Worm (Caenorhabditis elegans) whole organism, L1 larva: ENCODE measurements around the gene F52G3.1.
A peak's percentile ranks its signal among the peaks of the same experiment; 100 is the strongest.

Experiments
- C16A3.4 ChIP-seq: fragments of 150-350 bp; optimal IDR thresholded peaks from 2 replicates; lab custom pipeline; 2014; ENCODE audit warnings: missing biosample characterization, missing genetic modification characterization
- C34B4.2 ChIP-seq: sonication (generic microtip); optimal IDR thresholded peaks from 2 replicates; lab custom pipeline; 2017; ENCODE audit warnings: mild to moderate bottlenecking, missing genetic modification characterization, missing compliant biosample characterization
- ama-1 ChIP-seq: fragments of 150-350 bp; optimal IDR thresholded peaks from 2 replicates; lab custom pipeline; 2014
- ceh-82 ChIP-seq, 3 experiments: fragments of 150-350 bp in 1 of 3; sonication (generic microtip) in 2 of 3; optimal IDR thresholded peaks; 2 replicates each; lab custom pipeline; 2014 to 2017; ENCODE audit warnings: missing biosample characterization in 3 of 3, missing genetic modification characterization in 3 of 3
- dsc-1 ChIP-seq: sonication (generic microtip); optimal IDR thresholded peaks from 2 replicates; lab custom pipeline; 2016; ENCODE audit warnings: mild to moderate bottlenecking, missing genetic modification characterization, missing compliant biosample characterization
- efl-1 ChIP-seq, 4 experiments: fragments of 150-350 bp; optimal IDR thresholded peaks in 3 of 4; peaks in 1 of 4; 1 replicate in 1 of 4; 2 replicates in 3 of 4; lab custom pipeline; 2014; ENCODE audit warnings: missing biosample characterization in 2 of 4, missing genetic modification characterization in 2 of 4, missing genetic modification reagents in 2 of 4
- egl-13 ChIP-seq: sonication (generic microtip); optimal IDR thresholded peaks from 2 replicates; lab custom pipeline; 2016; ENCODE audit warnings: missing genotype, missing genetic modification reagents, missing genetic modification characterization, missing compliant biosample characterization
- egl-27 ChIP-seq, 2 experiments: fragments of 150-350 bp in 1 of 2; sonication (generic microtip); optimal IDR thresholded peaks; 3 replicates each; lab custom pipeline; 2017 to 2018; ENCODE audit warnings: missing biosample characterization in 2 of 2, missing genetic modification characterization in 2 of 2, missing genetic modification reagents in 2 of 2
- elt-3 ChIP-seq, 6 experiments: fragments of 150-350 bp in 1 of 6; sonication (generic microtip); optimal IDR thresholded peaks; 2 replicates each; lab custom pipeline; 2017 to 2018; ENCODE audit warnings: missing biosample characterization in 6 of 6, missing genetic modification characterization in 6 of 6, inconsistent platforms in 1 of 6
- fkh-4 ChIP-seq: sonication (generic microtip); optimal IDR thresholded peaks from 2 replicates; lab custom pipeline; 2016; ENCODE audit warnings: missing compliant biosample characterization, missing genetic modification characterization, borderline replicate concordance
- fkh-8 ChIP-seq: sonication (generic microtip); optimal IDR thresholded peaks from 2 replicates; lab custom pipeline; 2016; ENCODE audit warnings: mild to moderate bottlenecking, missing genetic modification characterization, missing compliant biosample characterization
- grh-1 ChIP-seq: fragments of 200-800 bp; sonication (Bioruptor generic); IDR thresholded peaks from 2 replicates; pipeline ENCODE4 v1.3.6; 2022; ENCODE audit warnings: missing genetic modification reagents, missing genetic modification characterization, missing compliant biosample characterization
- hlh-17 ChIP-seq: fragments of 200-800 bp; sonication (Bioruptor generic); optimal IDR thresholded peaks from 2 replicates; lab custom pipeline; 2018; ENCODE audit warnings: missing genetic modification characterization, mild to moderate bottlenecking, missing compliant biosample characterization, moderate library complexity, borderline replicate concordance
- hlh-4 ChIP-seq: sonication (generic microtip); optimal IDR thresholded peaks from 2 replicates; lab custom pipeline; 2016; ENCODE audit warnings: mild to moderate bottlenecking, missing genetic modification characterization, missing compliant biosample characterization
- isw-1 ChIP-seq: fragments of 200-800 bp; sonication (Bioruptor generic); IDR thresholded peaks from 2 replicates; pipeline ENCODE4 v1.3.6; 2022; ENCODE audit warnings: missing genetic modification characterization, missing compliant biosample characterization
- lin-13 ChIP-seq: fragments of 150-350 bp; optimal IDR thresholded peaks from 2 replicates; lab custom pipeline; 2014; ENCODE audit warnings: missing biosample characterization, missing genetic modification reagents, missing genetic modification characterization
- lin-15B ChIP-seq: fragments of 150-350 bp; sonication (generic microtip); optimal IDR thresholded peaks from 3 replicates; lab custom pipeline; 2014; ENCODE audit warnings: missing biosample characterization, missing genetic modification characterization
- lin-35 ChIP-seq, 2 experiments: fragments of 150-350 bp; optimal IDR thresholded peaks; 2 replicates each; lab custom pipeline; 2014; ENCODE audit warnings: missing biosample characterization in 2 of 2, missing genetic modification characterization in 2 of 2, missing genetic modification reagents in 2 of 2
- lsy-2 ChIP-seq, 2 experiments: fragments of 150-350 bp; optimal IDR thresholded peaks; 2 replicates each; lab custom pipeline; 2014; ENCODE audit warnings: missing biosample characterization in 2 of 2, missing genetic modification characterization in 2 of 2
- mab-9 ChIP-seq: fragments of 200-800 bp; sonication (Bioruptor generic); IDR thresholded peaks from 2 replicates; pipeline ENCODE4 v1.3.6; 2022; ENCODE audit warnings: missing genetic modification reagents, missing genetic modification characterization, missing compliant biosample characterization
- mdl-1 ChIP-seq, 2 experiments: fragments of 150-350 bp; optimal IDR thresholded peaks; 2 replicates each; lab custom pipeline; 2014 to 2017; ENCODE audit warnings: missing biosample characterization in 2 of 2, missing genetic modification characterization in 2 of 2, inconsistent platforms in 1 of 2
- mef-2 ChIP-seq: fragments of 150-350 bp; optimal IDR thresholded peaks from 2 replicates; lab custom pipeline; 2014; ENCODE audit warnings: missing biosample characterization, missing genetic modification characterization
- nhr-11 ChIP-seq: fragments of 150-350 bp; optimal IDR thresholded peaks from 2 replicates; lab custom pipeline; 2014; ENCODE audit warnings: missing biosample characterization, missing genetic modification characterization
- nhr-19 ChIP-seq: fragments of 200-800 bp; sonication (Bioruptor generic); conservative IDR thresholded peaks from 2 replicates; pipeline ENCODE4 v1.3.6; 2022; ENCODE audit warnings: missing genetic modification characterization, missing compliant biosample characterization
- nhr-28 ChIP-seq: fragments of 150-350 bp; optimal IDR thresholded peaks from 2 replicates; lab custom pipeline; 2014; ENCODE audit warnings: missing biosample characterization, missing genetic modification characterization
- nhr-47 ChIP-seq: sonication (generic microtip); optimal IDR thresholded peaks from 2 replicates; lab custom pipeline; 2016; ENCODE audit warnings: mild to moderate bottlenecking, missing genetic modification characterization, moderate library complexity, missing compliant biosample characterization
- nhr-71 ChIP-seq: sonication (generic microtip); optimal IDR thresholded peaks from 2 replicates; lab custom pipeline; 2016; ENCODE audit warnings: mild to moderate bottlenecking, missing genetic modification characterization, moderate library complexity, missing compliant biosample characterization
- nhr-90 ChIP-seq: sonication (generic microtip); optimal IDR thresholded peaks from 2 replicates; lab custom pipeline; 2016; ENCODE audit warnings: mild to moderate bottlenecking, missing genetic modification characterization, missing compliant biosample characterization; ENCODE audit not compliant: poor library complexity
- pax-3 ChIP-seq: fragments of 200-800 bp; sonication (Bioruptor generic); optimal IDR thresholded peaks from 2 replicates; lab custom pipeline; 2018; ENCODE audit warnings: mild to moderate bottlenecking, missing genetic modification characterization, moderate library complexity, missing compliant biosample characterization
- rnt-1 ChIP-seq: sonication (generic microtip); optimal IDR thresholded peaks from 2 replicates; lab custom pipeline; 2016; ENCODE audit warnings: mild to moderate bottlenecking, missing genetic modification characterization, moderate library complexity, missing compliant biosample characterization
- skn-1 ChIP-seq: fragments of 150-350 bp; optimal IDR thresholded peaks from 2 replicates; lab custom pipeline; 2014; ENCODE audit warnings: missing biosample characterization, missing genetic modification characterization
- sox-4 ChIP-seq: sonication (generic microtip); optimal IDR thresholded peaks from 2 replicates; lab custom pipeline; 2016; ENCODE audit warnings: missing genetic modification characterization, missing compliant biosample characterization
- unc-130 ChIP-seq: fragments of 150-350 bp; optimal IDR thresholded peaks from 2 replicates; lab custom pipeline; 2017; ENCODE audit warnings: missing biosample characterization, missing genetic modification characterization, inconsistent platforms
- unc-30 ChIP-seq: sonication (generic microtip); optimal IDR thresholded peaks from 2 replicates; lab custom pipeline; 2017; ENCODE audit warnings: missing biosample characterization, missing genetic modification characterization
- vab-15 ChIP-seq: sonication (generic microtip); optimal IDR thresholded peaks from 2 replicates; lab custom pipeline; 2017; ENCODE audit warnings: missing genotype, mild to moderate bottlenecking, missing genetic modification characterization, missing compliant biosample characterization
- zip-4 ChIP-seq: fragments of 200-800 bp; sonication (Bioruptor generic); optimal IDR thresholded peaks from 2 replicates; lab custom pipeline; 2018; ENCODE audit warnings: mild to moderate bottlenecking, missing genetic modification characterization, moderate library complexity, missing compliant biosample characterization

The F52G3.1 gene

DNA sequence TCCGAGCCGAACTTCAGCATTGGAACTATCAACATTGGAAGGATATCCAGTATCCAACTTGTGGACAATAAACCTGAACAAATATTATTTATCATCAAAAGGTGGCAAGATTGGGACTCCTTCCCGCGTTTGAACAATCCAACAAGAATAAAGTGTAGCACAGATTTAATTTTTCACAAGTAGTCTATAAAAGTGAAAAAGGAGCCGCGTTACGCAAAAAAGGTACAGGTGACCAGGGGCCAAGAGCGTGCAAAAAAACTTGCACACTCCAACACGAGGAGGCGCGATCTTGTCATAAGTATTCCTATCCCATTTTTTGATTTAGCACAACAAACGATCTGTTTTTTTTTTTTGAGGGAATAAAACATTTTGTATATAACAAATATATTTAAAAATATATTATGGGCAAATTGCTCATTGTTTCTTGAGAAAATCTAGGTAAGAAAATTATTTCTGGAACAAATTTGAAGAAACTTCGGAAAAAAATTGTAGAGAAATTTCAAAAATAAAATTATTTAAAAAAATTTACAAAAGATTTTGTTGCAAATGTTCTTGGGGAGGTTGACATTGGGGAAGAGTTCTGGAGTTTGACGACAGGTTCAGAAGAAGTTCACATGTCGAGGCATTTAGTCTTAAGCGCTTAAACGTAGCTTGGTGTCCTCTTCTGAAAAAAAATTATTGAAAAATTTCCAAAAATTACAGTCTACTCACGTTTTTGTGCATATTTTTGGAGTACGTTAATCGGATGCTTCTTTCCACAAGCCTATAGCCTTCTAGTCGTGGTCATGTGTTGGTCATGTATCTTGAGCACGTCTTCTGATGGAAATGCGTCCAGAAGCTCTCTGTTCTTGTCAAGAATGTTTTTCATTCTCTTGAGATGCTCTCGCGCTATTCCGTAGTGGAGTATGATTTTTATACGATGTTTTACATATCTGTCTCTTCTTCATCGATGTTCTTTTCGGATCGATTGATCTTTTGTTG, 19.4 kb upstream of the F52G3.1 start:
- TF ChIP-seq skn-1 (peak; percentile 38), hlh-17 (GFP tag; lab: Kevin White, UChicago) (no peak), mab-9 (0 out of 2 replicates have a peak, but pooled peaks have one; percentile 20), hlh-4 (tag; lab: Kevin White, UChicago) (no peak), lin-15B (tag; lab: Kevin White, UChicago) (peak; percentile 5), grh-1 (GFP tag; lab: Robert Waterston, UW) (0 out of 2 replicates have a peak, but pooled peaks have one; percentile 17), lin-35 (GFP tag; optimal IDR thresholded peaks at IDR 0.05; lab: Kevin White, UChicago) (peak in 1 of 2 experiments; percentile 4), efl-1 (optimal IDR thresholded peaks at IDR 0.05; lab: Kevin White, UChicago) (peak in 1 of 2 experiments; percentile 22), efl-1 (GFP tag; optimal IDR thresholded peaks at IDR 0.05 in 1 of 2; lab: Kevin White, UChicago) (peak in 1 of 2 experiments; percentile 76), zip-4 (GFP tag; lab: Kevin White, UChicago) (no peak), nhr-47 (peak; percentile 19), pax-3 (tag; lab: Kevin White, UChicago) (peak; percentile 29), mef-2 (tag; lab: Kevin White, UChicago) (no peak), lsy-2 (tag; optimal IDR thresholded peaks at IDR 0.05; lab: Kevin White, UChicago) (peak in 1 of 2 experiments; percentile 30), ama-1 (lab: Kevin White, UChicago) (peak; percentile 53), mdl-1 (tag; optimal IDR thresholded peaks at IDR 0.05; lab: Kevin White, UChicago) (no peak), elt-3 (tag; optimal IDR thresholded peaks at IDR 0.05; lab: Kevin White, UChicago) (peak in 1 of 6 experiments; percentile 32), rnt-1 (tag; lab: Kevin White, UChicago) (peak; percentile 36), nhr-19 (GFP tag; lab: Robert Waterston, UW) (no peak), fkh-8 (peak; percentile 16)

ce11 chrX:16952859-16953258, 10.8 kb upstream of the F52G3.1 start, which contains the start of gene F52G3.8:
Gene F52G3.8 (minus strand): TSS chrX:16952959.
- TF ChIP-seq zip-4 (GFP tag; lab: Kevin White, UChicago): no peak
- TF ChIP-seq egl-13 (tag; lab: Kevin White, UChicago): no peak
- TF ChIP-seq vab-15 (tag; lab: Kevin White, UChicago): no peak
- TF ChIP-seq lin-13 (GFP tag; lab: Kevin White, UChicago): no peak
- TF ChIP-seq ama-1 (lab: Kevin White, UChicago): no peak
- TF ChIP-seq fkh-8: no peak
- no peak for TF ChIP-seq ceh-82 (tag; optimal IDR thresholded peaks at IDR 0.05; lab: Kevin White, UChicago)
- no peak for TF ChIP-seq unc-130 (tag; lab: Kevin White, UChicago)
- TF ChIP-seq nhr-11 (tag; lab: Kevin White, UChicago): no peak

DNA sequence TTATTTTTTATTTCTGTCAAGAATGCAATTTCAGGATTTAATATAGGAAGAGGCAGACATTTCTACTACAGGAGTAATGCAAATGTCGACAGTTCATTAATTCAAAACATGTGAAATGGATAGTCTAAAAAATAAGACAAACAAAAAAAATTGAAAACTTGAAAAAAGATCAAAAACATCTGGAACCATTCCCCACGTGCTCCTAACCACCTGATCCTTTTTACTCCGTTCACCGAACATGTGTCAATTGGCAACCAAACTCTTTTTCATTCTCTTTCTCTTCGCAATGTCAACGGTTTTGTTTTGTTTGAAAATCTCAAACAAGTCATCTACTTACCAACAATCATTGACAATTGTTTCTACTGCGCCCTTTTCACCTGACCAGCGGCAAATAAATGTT, 5.7 kb upstream of the F52G3.1 start:
- TF ChIP-seq efl-1 (optimal IDR thresholded peaks at IDR 0.05; lab: Kevin White, UChicago) (no peak), efl-1 (GFP tag; optimal IDR thresholded peaks at IDR 0.05 in 1 of 2; lab: Kevin White, UChicago) (peak in 1 of 2 experiments; percentile 72), dsc-1 (tag; lab: Kevin White, UChicago) (peak; percentile 88), C34B4.2 (tag; lab: Kevin White, UChicago) (no peak), fkh-4 (tag; lab: Kevin White, UChicago) (peak; percentile 67), nhr-90 (tag; lab: Kevin White, UChicago) (no peak), egl-27 (tag; optimal IDR thresholded peaks at IDR 0.05; lab: Kevin White, UChicago) (no peak)

DNA sequence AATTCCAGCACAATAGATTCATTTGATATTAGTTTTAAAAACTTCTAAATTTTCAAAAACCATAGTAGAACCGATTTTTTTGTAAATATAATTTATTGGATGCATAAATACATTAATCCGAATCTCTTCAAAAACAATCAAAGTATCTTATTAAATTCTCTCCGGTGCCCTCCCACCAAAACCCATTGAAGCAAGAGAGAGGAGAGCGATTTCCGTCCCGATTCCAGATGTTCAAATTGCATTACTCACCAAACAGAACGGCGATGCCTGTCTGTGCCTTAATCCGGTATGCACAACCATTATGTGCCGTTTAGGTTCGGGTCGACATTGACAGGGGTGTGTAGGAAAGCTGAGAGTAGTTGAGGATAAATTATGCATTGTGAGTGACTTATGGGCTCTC, 3.3 kb upstream of the F52G3.1 start:
- TF ChIP-seq sox-4 (tag; lab: Kevin White, UChicago) (no peak), mab-9 (no peak), efl-1 (optimal IDR thresholded peaks at IDR 0.05; lab: Kevin White, UChicago) (no peak), efl-1 (GFP tag; optimal IDR thresholded peaks at IDR 0.05 in 1 of 2; lab: Kevin White, UChicago) (no peak), unc-30 (tag; lab: Kevin White, UChicago) (no peak), dsc-1 (tag; lab: Kevin White, UChicago) (peak; percentile 48), C16A3.4 (tag; lab: Kevin White, UChicago) (no peak), isw-1 (no peak), nhr-28 (tag; lab: Kevin White, UChicago) (no peak), nhr-71 (tag; lab: Kevin White, UChicago) (no peak)
